Worm (Caenorhabditis elegans) whole organism, L2 larva: ENCODE measurements around the gene ugt-39.
A peak's percentile ranks its signal among the peaks of the same experiment; 100 is the strongest.

Experiments
- R02D3.7 ChIP-seq: fragments of 150-350 bp; optimal IDR thresholded peaks from 2 replicates; lab custom pipeline; 2014; ENCODE audit warnings: missing biosample characterization, missing genetic modification characterization
- ZK546.5 ChIP-seq: sonication (generic microtip); optimal IDR thresholded peaks from 2 replicates; lab custom pipeline; 2017; ENCODE audit warnings: missing biosample characterization, missing genetic modification characterization
- alr-1 ChIP-seq: fragments of 150-350 bp; optimal IDR thresholded peaks from 2 replicates; lab custom pipeline; 2014; ENCODE audit warnings: missing biosample characterization, missing genetic modification characterization
- ama-1 ChIP-seq: fragments of 150-350 bp; optimal IDR thresholded peaks from 2 replicates; lab custom pipeline; 2018; ENCODE audit warnings: inconsistent platforms
- blmp-1 ChIP-seq: sonication (generic microtip); optimal IDR thresholded peaks from 2 replicates; lab custom pipeline; 2017; ENCODE audit warnings: missing genetic modification characterization, mild to moderate bottlenecking, missing compliant biosample characterization, antibody characterized with exemption, moderate library complexity; ENCODE audit not compliant: insufficient read depth
- ceh-16 ChIP-seq: fragments of 150-350 bp; optimal IDR thresholded peaks from 2 replicates; lab custom pipeline; 2014; ENCODE audit warnings: missing biosample characterization, missing genetic modification characterization
- egl-27 ChIP-seq: sonication (generic microtip); optimal IDR thresholded peaks from 3 replicates; lab custom pipeline; 2017; ENCODE audit warnings: missing biosample characterization, missing genetic modification reagents, missing genetic modification characterization
- elt-1 ChIP-seq: fragments of 150-350 bp; optimal IDR thresholded peaks from 2 replicates; lab custom pipeline; 2014; ENCODE audit warnings: missing biosample characterization, missing genetic modification characterization
- elt-3 ChIP-seq: sonication (generic microtip); optimal IDR thresholded peaks from 2 replicates; lab custom pipeline; 2017; ENCODE audit warnings: missing biosample characterization, missing genetic modification characterization
- fos-1 ChIP-seq: fragments of 150-350 bp; optimal IDR thresholded peaks from 2 replicates; lab custom pipeline; 2014; ENCODE audit warnings: missing biosample characterization, missing genetic modification characterization
- gmeb-1 ChIP-seq: fragments of 150-350 bp; optimal IDR thresholded peaks from 2 replicates; lab custom pipeline; 2014; ENCODE audit warnings: missing biosample characterization, missing genetic modification characterization
- lin-11 ChIP-seq: fragments of 150-350 bp; sonication (generic microtip); optimal IDR thresholded peaks from 2 replicates; lab custom pipeline; 2014; ENCODE audit warnings: missing biosample characterization, missing genetic modification characterization, inconsistent platforms, mixed read lengths
- mab-5 ChIP-seq: fragments of 150-350 bp; optimal IDR thresholded peaks from 2 replicates; lab custom pipeline; 2014; ENCODE audit warnings: missing biosample characterization, missing genetic modification characterization
- mdl-1 ChIP-seq, 2 experiments: fragments of 150-350 bp in 1 of 2; sonication (generic microtip) in 1 of 2; optimal IDR thresholded peaks; 2 replicates each; lab custom pipeline; 2017; ENCODE audit warnings: missing biosample characterization in 2 of 2, missing genetic modification characterization in 2 of 2
- nhr-11 ChIP-seq: fragments of 150-350 bp; optimal IDR thresholded peaks from 2 replicates; lab custom pipeline; 2014; ENCODE audit warnings: missing biosample characterization, missing genetic modification characterization
- nhr-12 ChIP-seq: fragments of 150-350 bp; optimal IDR thresholded peaks from 2 replicates; lab custom pipeline; 2014; ENCODE audit warnings: missing biosample characterization, missing genetic modification characterization
- nhr-129 ChIP-seq: fragments of 150-350 bp; optimal IDR thresholded peaks from 2 replicates; lab custom pipeline; 2014; ENCODE audit warnings: missing biosample characterization, missing genetic modification characterization
- nhr-21 ChIP-seq: fragments of 150-350 bp; optimal IDR thresholded peaks from 2 replicates; lab custom pipeline; 2014; ENCODE audit warnings: missing biosample characterization, missing genetic modification characterization
- nhr-237 ChIP-seq: fragments of 150-350 bp; optimal IDR thresholded peaks from 2 replicates; lab custom pipeline; 2014; ENCODE audit warnings: missing biosample characterization, missing genetic modification characterization
- nhr-25 ChIP-seq: fragments of 150-350 bp; sonication (generic microtip); optimal IDR thresholded peaks from 3 replicates; lab custom pipeline; 2014; ENCODE audit warnings: missing biosample characterization, missing genetic modification characterization
- nhr-6 ChIP-seq: fragments of 150-350 bp; optimal IDR thresholded peaks from 2 replicates; lab custom pipeline; 2014; ENCODE audit warnings: missing biosample characterization, missing genetic modification characterization
- nhr-77 ChIP-seq: fragments of 150-350 bp; optimal IDR thresholded peaks from 2 replicates; lab custom pipeline; 2014; ENCODE audit warnings: missing biosample characterization, missing genetic modification characterization
- sem-4 ChIP-seq: fragments of 150-350 bp; optimal IDR thresholded peaks from 2 replicates; lab custom pipeline; 2014; ENCODE audit warnings: missing biosample characterization, missing genetic modification reagents, missing genetic modification characterization
- skn-1 ChIP-seq: sonication (generic microtip); optimal IDR thresholded peaks from 2 replicates; lab custom pipeline; 2017; ENCODE audit warnings: missing biosample characterization, missing genetic modification characterization
- sma-3 ChIP-seq: sonication (generic microtip); optimal IDR thresholded peaks from 2 replicates; lab custom pipeline; 2016; ENCODE audit warnings: missing genetic modification reagents, missing genetic modification characterization, missing compliant biosample characterization
- sma-9 ChIP-seq, 2 experiments: fragments of 150-350 bp in 1 of 2; sonication (generic microtip) in 1 of 2; optimal IDR thresholded peaks; 2 replicates each; lab custom pipeline; 2014 to 2016; ENCODE audit warnings: missing genetic modification characterization in 2 of 2, mild to moderate bottlenecking in 1 of 2, missing biosample characterization in 1 of 2, missing compliant biosample characterization in 1 of 2, missing genetic modification reagents in 1 of 2, moderate library complexity in 1 of 2
- snpc-4 ChIP-seq: fragments of 150-350 bp; optimal IDR thresholded peaks from 2 replicates; lab custom pipeline; 2014; ENCODE audit warnings: missing biosample characterization, missing genetic modification characterization
- unc-39 ChIP-seq: fragments of 150-350 bp; optimal IDR thresholded peaks from 2 replicates; lab custom pipeline; 2014; ENCODE audit warnings: missing biosample characterization, missing genetic modification characterization
- unc-55 ChIP-seq: fragments of 150-350 bp; sonication (generic microtip); optimal IDR thresholded peaks from 3 replicates; lab custom pipeline; 2014; ENCODE audit warnings: missing biosample characterization, missing genetic modification reagents, missing genetic modification characterization
- ztf-1 ChIP-seq: fragments of 200-800 bp; sonication (Bioruptor generic); conservative IDR thresholded peaks from 2 replicates; pipeline ENCODE4 v1.3.6; 2022; ENCODE audit warnings: missing genetic modification characterization, missing compliant biosample characterization
- ztf-11 ChIP-seq: sonication (generic microtip); optimal IDR thresholded peaks from 2 replicates; lab custom pipeline; 2017; ENCODE audit warnings: missing biosample characterization, missing genetic modification characterization
- ztf-4 ChIP-seq: fragments of 150-350 bp; optimal IDR thresholded peaks from 2 replicates; lab custom pipeline; 2014; ENCODE audit warnings: missing biosample characterization, missing genetic modification characterization

The ugt-39 gene

DNA sequence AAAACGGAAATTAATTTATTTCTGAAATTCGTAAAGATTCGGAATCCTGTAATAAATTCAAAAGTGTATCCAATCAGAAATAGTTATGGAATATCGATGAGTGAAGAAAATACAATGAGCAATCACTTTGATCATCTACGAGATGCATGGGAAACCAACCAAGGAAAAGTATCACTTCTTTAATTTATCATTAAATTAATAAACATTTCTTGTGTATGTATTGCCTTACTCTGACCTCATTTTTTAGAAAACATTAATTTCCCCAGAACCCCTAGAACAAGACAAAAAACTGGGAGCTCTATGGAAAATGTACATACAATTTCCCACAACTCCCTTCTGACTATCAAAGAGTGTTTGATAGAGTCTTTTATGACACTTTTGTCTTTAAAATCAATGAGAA, 23.0 kb upstream of the ugt-39 start, which contains the start of gene F10D2.16:
F10D2.16 (plus strand) TSS at position 301 of the 400 bp plus-strand sequence.
- TF ChIP-seq ztf-1 (GFP tag; lab: Robert Waterston, UW) (no peak), elt-3 (no peak), blmp-1 (no peak), mab-5 (tag; lab: Kevin White, UChicago) (no peak), ztf-4 (tag; lab: Kevin White, UChicago) (no peak), ZK546.5 (tag; lab: Kevin White, UChicago) (no peak), snpc-4 (tag; lab: Kevin White, UChicago) (no peak), sem-4 (no peak), nhr-25 (tag; lab: Kevin White, UChicago) (no peak), ceh-16 (tag; lab: Kevin White, UChicago) (no peak), nhr-77 (tag; lab: Kevin White, UChicago) (no peak), egl-27 (no peak)

- TF ChIP-seq ztf-1 (GFP tag; lab: Robert Waterston, UW) (no peak), ama-1 (no peak), sma-3 (no peak)
Observed at ce11 chrV:7136859-7137258, 20.1 kb upstream of the ugt-39 start.

DNA sequence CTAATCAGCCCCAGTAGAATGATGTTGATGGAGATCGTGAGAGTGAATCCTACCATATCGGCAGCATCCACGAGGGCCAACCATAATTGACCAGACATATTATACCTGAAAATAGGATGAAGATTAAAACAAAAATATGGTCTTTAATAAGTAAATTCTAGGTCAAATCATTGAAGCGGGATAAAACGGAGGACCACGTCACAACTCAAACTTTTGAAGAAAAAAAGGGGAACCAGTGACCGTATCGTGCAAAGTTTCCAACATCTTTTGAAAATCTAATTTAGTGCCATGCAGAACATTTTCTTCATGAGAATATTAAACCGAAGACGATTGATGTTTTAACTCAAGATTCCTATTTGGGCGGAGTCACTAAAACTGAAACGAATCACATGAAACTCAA, 18.6 kb upstream of the ugt-39 start, which contains the start of gene str-112:
str-112 (minus strand) TSS at position 101 of the 400 bp plus-strand sequence.
- TF ChIP-seq sem-4: no peak
- TF ChIP-seq nhr-77 (tag; lab: Kevin White, UChicago): no peak
- TF ChIP-seq nhr-6: no peak
- no peak for TF ChIP-seq elt-1
- no peak for TF ChIP-seq skn-1 (tag; lab: Kevin White, UChicago)
- TF ChIP-seq unc-39 (tag; lab: Kevin White, UChicago): no peak
- no peak for TF ChIP-seq alr-1
- TF ChIP-seq nhr-237 (tag; lab: Kevin White, UChicago): no peak

ce11 chrV:7140368-7140767, 16.6 kb upstream of the ugt-39 start:
- TF ChIP-seq nhr-25 (tag; lab: Kevin White, UChicago) (no peak), nhr-21 (no peak), sem-4 (no peak), sma-3 (no peak), sma-9 (GFP tag; optimal IDR thresholded peaks at IDR 0.05; lab: Kevin White, UChicago) (peak; percentile 24), sma-9 (tag; optimal IDR thresholded peaks at IDR 0.05; lab: Kevin White, UChicago) (no peak), nhr-12 (tag; lab: Kevin White, UChicago) (no peak)

DNA sequence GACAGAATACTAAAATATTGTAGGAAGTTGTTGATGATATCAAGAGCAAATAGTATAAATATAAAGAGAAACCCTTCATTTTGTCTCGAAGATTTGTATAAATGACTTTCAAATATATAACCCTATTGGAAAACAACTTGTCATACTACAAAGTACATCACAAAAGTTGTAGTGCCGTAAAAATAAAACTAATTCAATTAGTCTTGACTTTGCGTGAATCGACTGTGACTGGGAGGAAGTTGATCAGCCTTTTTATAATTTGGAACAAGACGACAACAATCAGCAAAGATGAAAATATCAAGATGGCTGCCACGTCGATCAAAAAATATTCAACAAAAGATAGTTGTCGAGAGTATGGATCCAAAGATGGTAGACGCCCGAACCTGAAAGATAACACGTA, 15.1 kb upstream of the ugt-39 start, which contains the start of gene ugt-40:
ugt-40 (minus strand) TSS at position 101 of the 400 bp plus-strand sequence.
- TF ChIP-seq gmeb-1 (tag; lab: Kevin White, UChicago): no peak
- TF ChIP-seq ztf-11 (tag; lab: Kevin White, UChicago): no peak
- TF ChIP-seq nhr-25 (tag; lab: Kevin White, UChicago): no peak
- TF ChIP-seq fos-1 (tag; lab: Kevin White, UChicago): no peak
- TF ChIP-seq mdl-1 (tag; optimal IDR thresholded peaks at IDR 0.05; lab: Kevin White, UChicago): no peak
- no peak for TF ChIP-seq blmp-1
- no peak for TF ChIP-seq ama-1
- no peak for TF ChIP-seq snpc-4 (tag; lab: Kevin White, UChicago)
- no peak for TF ChIP-seq nhr-129 (tag; lab: Kevin White, UChicago)
- TF ChIP-seq, all 48 proteins: peak for 0

- TF ChIP-seq fos-1 (tag; lab: Kevin White, UChicago) (peak; percentile 11), lin-11 (tag; lab: Kevin White, UChicago) (no peak), elt-1 (no peak), snpc-4 (tag; lab: Kevin White, UChicago) (peak; percentile 87)
Observed at ce11 chrV:7142661-7143060, 14.3 kb upstream of the ugt-39 start.

ce11 chrV:7145250-7145850, 11.6 kb upstream of the ugt-39 start, which contains the start of gene ugt-37:
Gene ugt-37, minus strand, starts transcription at chrV:7145318.
- TF ChIP-seq R02D3.7 (tag; lab: Kevin White, UChicago) (no peak), snpc-4 (tag; lab: Kevin White, UChicago) (no peak), nhr-6 (no peak), nhr-11 (no peak), unc-55 (GFP tag; lab: Kevin White, UChicago) (no peak)
- TF ChIP-seq, all 48 proteins: peak for 0
